Fruit fly (Drosophila melanogaster) whole organism, adult: Measurements from ENCODE around the gene Sfp87B.

Experiments used
- Crg-1 ChIP-seq: fragments of 200-800 bp; sonication (Bioruptor generic); optimal IDR thresholded peaks from 2 replicates; lab custom pipeline; 2016; ENCODE audit warnings: missing biosample characterization, missing genetic modification characterization
- Mnt ChIP-seq: fragments of 200-800 bp; sonication (Bioruptor generic); optimal IDR thresholded peaks from 2 replicates; lab custom pipeline; 2016; ENCODE audit warnings: missing biosample characterization, mild to moderate bottlenecking, missing genetic modification characterization
- bab1 ChIP-seq: fragments of 200-800 bp; sonication (Bioruptor generic); optimal IDR thresholded peaks from 3 replicates; lab custom pipeline; 2019; ENCODE audit warnings: missing biosample characterization, mild to moderate bottlenecking, missing genetic modification characterization, moderate library complexity
- cic ChIP-seq: fragments of 200-800 bp; sonication (Bioruptor generic); optimal IDR thresholded peaks from 2 replicates; lab custom pipeline; 2017; ENCODE audit warnings: missing biosample characterization, mild to moderate bottlenecking, missing genetic modification characterization, moderate library complexity
- cnc ChIP-seq, 2 experiments: fragments of >200 bp; optimal IDR thresholded peaks; 2 replicates each; lab custom pipeline; 2017
- tj ChIP-seq: fragments of 200-800 bp; sonication (Bioruptor generic); optimal IDR thresholded peaks from 3 replicates; lab custom pipeline; 2017; ENCODE audit warnings: missing biosample characterization, mild to moderate bottlenecking, missing genetic modification characterization, moderate library complexity

- no peak for TF ChIP-seq tj
- no peak for TF ChIP-seq bab1 (GFP tag; lab: Kevin White, UChicago)
- TF ChIP-seq Mnt (GFP tag; lab: Kevin White, UChicago) = no peak
- TF ChIP-seq cnc (optimal IDR thresholded peaks at IDR 0.05; lab: Kevin White, UChicago) = no peak
- TF ChIP-seq Crg-1 = no peak
- no peak for TF ChIP-seq cic (GFP tag; lab: Kevin White, UChicago)
Measured at dm6 chr3R:12317325-12317724, 44.4 kb downstream of the Sfp87B start.
